Fruit fly (Drosophila melanogaster): ENCODE results near the gene CG14687.
A peak's percentile ranks its signal among the peaks of the same experiment; 100 is the strongest.

Gene CG14687

dm6 chr3R:10760966-10761855 lies 31.5 kb upstream of the CG14687 start, which contains the start of the genes MED7 and Cap-H2 (continued):
- TF ChIP-seq CG11695 (GFP tag; IDR thresholded peaks at IDR 0.05) = peak; percentile 66; the same call in 2 of the 3 replicates
- peak; percentile 73 for TF ChIP-seq CG33557 (GFP tag; optimal IDR thresholded peaks at IDR 0.05)
- peak; percentile 52 for TF ChIP-seq CG18619 (GFP tag; optimal IDR thresholded peaks at IDR 0.05)
- TF ChIP-seq D (optimal IDR thresholded peaks at IDR 0.05) = peak; percentile 25
- peak; percentile 60 for TF ChIP-seq D (GFP tag; optimal IDR thresholded peaks at IDR 0.05)
- peak; percentile 69 for TF ChIP-seq CG7357 (GFP tag; IDR thresholded peaks at IDR 0.05)
- TF ChIP-seq CG17829 (tag; optimal IDR thresholded peaks at IDR 0.05) = peak; percentile 85
- TF ChIP-seq ewg (GFP tag; optimal IDR thresholded peaks at IDR 0.05) = peak; percentile 59
- TF ChIP-seq Elba2 (GFP tag; optimal IDR thresholded peaks at IDR 0.05) = peak; percentile 53
- peak; percentile 54 for TF ChIP-seq CG13296 (GFP tag; optimal IDR thresholded peaks at IDR 0.05)
- TF ChIP-seq pum (GFP tag; optimal IDR thresholded peaks at IDR 0.05) = peak; percentile 75
- peak; percentile 86 for TF ChIP-seq vfl (GFP tag; optimal IDR thresholded peaks at IDR 0.05)
- TF ChIP-seq Sox100B (GFP tag; optimal IDR thresholded peaks at IDR 0.05) = peak; percentile 41
- TF ChIP-seq CG7963 (GFP tag; IDR thresholded peaks at IDR 0.05; ENCODE audit: partially characterized antibody) = peak; percentile 97
- TF ChIP-seq Doc3 (GFP tag; IDR thresholded peaks at IDR 0.05; ENCODE audit: partially characterized antibody) = peak; percentile 99
- TF ChIP-seq CG10267 (tag; optimal IDR thresholded peaks at IDR 0.05) = peak; percentile 81
- TF ChIP-seq CG8089 (GFP tag; optimal IDR thresholded peaks at IDR 0.05) = peak; percentile 61
- peak; percentile 95 for TF ChIP-seq CG9932 (GFP tag; IDR thresholded peaks at IDR 0.05)
- TF ChIP-seq Kr (GFP tag; optimal IDR thresholded peaks at IDR 0.05) = no peak
- peak; percentile 65 for TF ChIP-seq CG7556 (GFP tag; optimal IDR thresholded peaks at IDR 0.05)
- peak in 1 of 2 experiments; percentile 85 for TF ChIP-seq Hr51 (GFP tag; optimal IDR thresholded peaks at IDR 0.05)
- TF ChIP-seq HmgZ (tag; optimal IDR thresholded peaks at IDR 0.05) = peak; percentile 74
- TF ChIP-seq fu2 (GFP tag; optimal IDR thresholded peaks at IDR 0.05) = peak; percentile 61
- TF ChIP-seq cas (GFP tag; IDR thresholded peaks at IDR 0.05) = peak; percentile 65
- no peak for TF ChIP-seq GATAe (GFP tag; conservative IDR thresholded peaks at IDR 0.05)
- TF ChIP-seq CG2712 (tag; optimal IDR thresholded peaks at IDR 0.05) = peak; percentile 87
- peak; percentile 97 for TF ChIP-seq Sry-δ (GFP tag; optimal IDR thresholded peaks at IDR 0.05)
- peak; percentile 80 for TF ChIP-seq Mad (GFP tag; optimal IDR thresholded peaks at IDR 0.05)
- peak; percentile 48 for TF ChIP-seq CG3065 (GFP tag; optimal IDR thresholded peaks at IDR 0.05)
- TF ChIP-seq CG7372 (GFP tag; IDR thresholded peaks at IDR 0.05) = peak; percentile 73
- peak; percentile 82 for TF ChIP-seq az2 (GFP tag; optimal IDR thresholded peaks at IDR 0.05)
- peak; percentile 47 for TF ChIP-seq CG12299 (tag; optimal IDR thresholded peaks at IDR 0.05)
- peak; percentile 17; the same call in 1 of the 2 replicates for TF ChIP-seq Nf-YA (GFP tag; IDR thresholded peaks at IDR 0.05)
- TF ChIP-seq CG8281 (tag; optimal IDR thresholded peaks at IDR 0.05) = no peak
- peak; percentile 56 to 78 for TF ChIP-seq tll (GFP tag; optimal IDR thresholded peaks at IDR 0.05)
- peak; percentile 81 for TF ChIP-seq Ada2b (GFP tag; IDR thresholded peaks at IDR 0.05)
- TF ChIP-seq sim (GFP tag; IDR thresholded peaks at IDR 0.05) = no peak
- TF ChIP-seq Trl (optimal IDR thresholded peaks at IDR 0.05) = peak in 1 of 2 experiments; percentile 11
- TF ChIP-seq Trl (GFP tag; optimal IDR thresholded peaks at IDR 0.05) = peak; percentile 71
- no peak for TF ChIP-seq CG8388 (GFP tag; optimal IDR thresholded peaks at IDR 0.05)
- TF ChIP-seq CG11085 (GFP tag; IDR thresholded peaks at IDR 0.05) = peak; percentile 65
- TF ChIP-seq CG1602 (GFP tag; optimal IDR thresholded peaks at IDR 0.05) = peak; percentile 86
- TF ChIP-seq Usf (GFP tag; optimal IDR thresholded peaks at IDR 0.05) = peak; percentile 57
- TF ChIP-seq CG6272 (GFP tag; IDR thresholded peaks at IDR 0.05) = peak; percentile 91
- TF ChIP-seq pzg (GFP tag; optimal IDR thresholded peaks at IDR 0.05) = peak; percentile 78
- TF ChIP-seq nerfin-1 (tag; optimal IDR thresholded peaks at IDR 0.05) = peak; percentile 75
- peak; percentile 50 for TF ChIP-seq pb (GFP tag; optimal IDR thresholded peaks at IDR 0.05)
- peak; percentile 64 for TF ChIP-seq CG10209 (GFP tag; optimal IDR thresholded peaks at IDR 0.05)
- no peak for TF ChIP-seq kah (GFP tag; optimal IDR thresholded peaks at IDR 0.05)
